Fruit fly (Drosophila melanogaster) ovary, adult (tissue): ENCODE measurements around the gene Drsl5.

Experiments
- CG17801 ChIP-seq: fragments of 200-800 bp; optimal IDR thresholded peaks from 2 replicates; lab custom pipeline; 2019; ENCODE audit warnings: missing biosample characterization, mild to moderate bottlenecking, missing genetic modification characterization, moderate library complexity; ENCODE audit not compliant: partially characterized antibody

Drsl5 gene

DNA sequence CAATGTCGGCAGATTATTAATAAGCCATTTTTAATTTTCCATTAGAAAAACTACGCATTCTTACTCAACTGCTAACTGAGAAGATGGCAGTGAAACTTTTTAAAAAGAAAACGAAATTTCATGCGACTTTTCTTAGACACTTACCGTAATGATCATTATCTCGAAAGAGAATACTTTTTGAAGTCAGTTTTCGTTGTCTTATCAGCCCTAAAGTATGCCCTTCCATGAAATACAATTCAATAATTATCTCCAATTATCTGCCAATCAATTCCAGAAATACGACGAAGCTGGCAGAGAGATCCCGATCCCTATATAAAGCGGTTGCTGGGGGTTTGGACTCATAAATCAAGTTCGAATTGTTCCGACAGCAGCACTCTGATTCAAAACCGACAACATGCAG lies at the start of gene Drsl5:
Drsl5 (plus strand) TSS at position 341 of the 400 bp plus-strand sequence.
- no peak for TF ChIP-seq CG17801

DNA sequence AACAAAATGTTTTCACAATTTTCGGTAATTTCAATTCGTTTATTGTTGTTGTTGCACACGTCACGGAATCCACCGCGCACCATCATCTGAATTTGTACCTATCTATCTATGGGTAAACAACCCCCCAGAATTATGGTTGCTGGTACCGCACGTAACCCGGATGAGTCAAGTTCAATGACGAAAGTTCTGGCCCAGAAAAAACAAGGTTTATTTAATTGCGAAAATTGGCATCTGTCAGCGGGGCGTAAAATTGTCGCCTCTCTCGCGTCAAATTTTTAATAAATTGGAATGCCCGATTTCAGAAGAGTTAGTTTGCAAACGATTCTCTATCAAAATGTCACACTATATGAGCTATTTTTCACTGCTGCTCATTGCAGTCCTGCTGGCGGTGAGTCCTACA lies 48.4 kb upstream of the Drsl5 start, which contains the start of gene CG34265:
CG34265 (plus strand) TSS at position 301 of the 400 bp plus-strand sequence.
- no peak for TF ChIP-seq CG17801

DNA sequence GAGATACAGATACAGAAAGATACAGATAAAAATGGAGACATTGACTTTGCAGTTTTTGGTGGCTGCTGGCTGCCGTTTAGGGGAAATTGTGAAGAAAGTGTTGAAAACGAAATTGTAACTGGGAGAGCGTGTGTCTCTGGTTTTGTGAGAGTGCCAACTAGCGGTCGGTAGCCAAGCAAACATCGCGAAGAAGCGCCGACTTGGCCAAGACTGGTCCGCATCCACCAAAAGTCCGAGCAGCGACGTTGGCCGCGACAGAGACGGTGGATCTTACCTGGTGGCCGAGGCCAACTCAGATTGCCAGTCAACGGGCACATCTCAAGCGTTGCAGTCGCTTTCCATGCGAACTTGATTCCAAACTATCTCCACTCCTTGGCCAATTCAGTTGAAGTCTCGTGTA lies 45.8 kb upstream of the Drsl5 start, which contains the start of gene CG14960:
CG14960 (plus strand) TSS at position 301 of the 400 bp plus-strand sequence.
- no peak for TF ChIP-seq CG17801

DNA sequence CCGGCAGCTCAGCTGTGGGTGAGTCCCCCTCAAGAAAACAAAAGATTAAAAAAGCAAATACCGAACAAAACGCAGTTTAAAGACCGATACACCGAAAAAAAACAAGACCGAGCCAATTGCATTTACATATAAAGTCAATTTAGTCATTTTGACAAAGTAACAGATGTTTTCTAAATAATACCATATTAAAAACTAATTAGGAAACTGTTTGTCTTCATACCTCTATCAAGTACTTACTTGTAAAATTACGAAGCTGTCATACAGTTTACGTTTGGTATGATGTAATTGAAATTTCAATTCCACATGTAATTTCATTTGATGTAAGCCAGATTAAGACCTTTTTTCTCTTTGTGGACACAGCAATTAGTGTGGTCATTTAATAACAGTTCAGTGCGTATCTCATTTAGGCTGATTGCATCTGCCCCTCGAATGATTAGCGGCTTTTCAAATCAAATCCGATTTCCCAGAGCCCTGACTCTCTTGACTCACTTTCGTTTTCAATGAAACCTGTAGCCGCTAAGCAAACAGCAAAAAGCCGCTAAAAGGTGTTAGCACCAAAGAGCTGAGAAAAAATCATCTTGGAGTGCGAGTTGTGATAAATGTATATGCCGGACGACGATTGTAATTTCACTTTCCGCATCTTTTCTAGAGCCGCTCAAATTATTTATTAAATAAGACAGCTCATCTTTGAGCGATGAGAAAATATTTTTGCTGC lies 42.0 kb upstream of the Drsl5 start:
- TF ChIP-seq CG17801 = no peak

DNA sequence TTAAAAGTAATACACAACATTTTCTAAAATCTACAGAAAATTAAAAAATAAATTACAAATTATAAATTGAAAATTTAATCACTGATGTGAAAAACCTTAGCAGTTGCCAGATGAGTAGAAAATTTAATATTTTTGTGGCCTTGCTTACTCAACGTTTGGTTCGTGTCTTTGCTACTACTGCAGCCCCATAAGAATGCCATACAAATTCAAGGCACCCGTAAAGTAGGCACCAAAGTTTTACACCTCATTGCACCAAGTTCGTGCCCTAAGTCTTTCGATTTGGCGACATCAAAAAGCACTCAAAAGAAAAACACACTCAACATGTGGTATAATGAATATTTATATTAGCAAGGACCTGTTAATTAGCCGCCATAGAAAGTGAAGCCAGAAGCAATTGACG lies 39.7 kb upstream of the Drsl5 start:
- no peak for TF ChIP-seq CG17801

DNA sequence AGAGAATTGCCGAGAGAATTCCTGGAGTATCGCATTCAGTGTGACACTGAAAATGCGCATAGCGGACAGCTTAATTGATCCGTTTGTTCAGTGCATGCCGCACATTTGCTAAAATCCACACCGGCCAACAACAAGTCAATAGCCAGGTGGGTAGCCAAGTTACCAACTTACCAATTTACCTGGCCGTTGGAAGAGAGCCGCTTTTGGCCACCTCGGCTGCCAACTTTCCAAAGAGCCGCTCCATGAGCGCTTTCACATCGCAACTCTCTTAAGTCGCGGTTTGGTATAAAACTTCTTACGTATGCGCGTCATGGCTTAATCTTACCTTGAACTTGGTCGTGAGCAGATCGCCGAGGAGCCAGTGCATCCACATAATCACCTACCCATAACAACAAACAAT lies 36.7 kb upstream of the Drsl5 start, which contains the start of gene CG12017:
CG12017 (plus strand) TSS at position 310 of the 400 bp plus-strand sequence.
- TF ChIP-seq CG17801 = no peak

DNA sequence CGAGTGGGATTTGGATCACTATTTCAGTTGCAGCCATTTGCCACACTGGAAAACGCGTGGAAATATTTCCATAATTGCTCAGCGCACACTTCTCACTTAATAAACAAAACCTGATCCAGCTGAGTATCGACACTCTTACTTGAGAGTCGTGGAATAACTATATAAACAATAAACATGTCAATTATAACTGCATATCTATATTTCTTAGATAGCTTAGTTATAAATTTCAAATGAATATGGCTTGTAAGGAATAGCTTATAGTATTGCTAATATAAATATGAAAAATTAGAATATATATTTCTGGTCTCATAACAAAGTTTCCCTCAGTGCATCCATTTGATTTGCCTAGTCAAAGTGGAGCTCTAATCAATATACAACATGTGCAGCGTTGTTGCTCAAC lies 33.3 kb upstream of the Drsl5 start:
- TF ChIP-seq CG17801 = no peak

DNA sequence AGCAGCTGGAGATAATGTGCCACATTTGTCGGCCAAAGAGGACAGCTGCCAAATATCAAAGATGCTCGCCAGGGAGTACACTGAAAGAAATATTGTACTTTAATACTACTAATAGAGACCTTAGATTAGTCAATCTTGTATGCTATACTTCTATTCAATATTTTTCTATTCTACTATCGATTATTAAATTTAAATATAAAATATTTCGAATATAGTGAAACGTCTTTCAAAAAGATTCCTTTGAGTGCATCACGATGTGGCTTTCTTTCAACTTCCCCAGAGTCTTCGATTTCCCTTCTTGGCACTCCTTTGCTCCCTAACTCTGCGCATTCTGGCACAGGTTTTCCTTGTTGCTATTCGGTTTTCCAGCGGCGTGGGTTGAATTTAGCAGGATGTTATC lies 31.7 kb upstream of the Drsl5 start:
- no peak for TF ChIP-seq CG17801

DNA sequence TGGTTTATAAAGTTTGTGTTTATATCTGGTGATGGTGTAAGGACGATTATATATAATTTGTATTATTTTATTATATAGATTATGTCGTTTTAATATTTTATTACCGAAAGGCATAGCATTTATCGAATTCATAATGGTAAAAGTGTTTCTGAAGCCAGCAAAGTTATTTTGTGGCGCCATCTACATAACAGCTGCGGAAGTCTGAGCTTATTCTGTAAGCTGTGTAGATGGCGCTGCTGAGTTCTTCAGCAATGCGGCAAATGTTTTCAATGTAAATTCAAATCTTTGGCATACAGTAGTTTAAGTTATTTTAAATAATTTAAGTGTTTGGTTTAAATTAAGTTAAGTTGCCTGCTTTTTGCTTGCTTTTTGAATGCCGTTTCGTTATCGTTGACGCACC lies 28.2 kb upstream of the Drsl5 start:
- TF ChIP-seq CG17801 = no peak

DNA sequence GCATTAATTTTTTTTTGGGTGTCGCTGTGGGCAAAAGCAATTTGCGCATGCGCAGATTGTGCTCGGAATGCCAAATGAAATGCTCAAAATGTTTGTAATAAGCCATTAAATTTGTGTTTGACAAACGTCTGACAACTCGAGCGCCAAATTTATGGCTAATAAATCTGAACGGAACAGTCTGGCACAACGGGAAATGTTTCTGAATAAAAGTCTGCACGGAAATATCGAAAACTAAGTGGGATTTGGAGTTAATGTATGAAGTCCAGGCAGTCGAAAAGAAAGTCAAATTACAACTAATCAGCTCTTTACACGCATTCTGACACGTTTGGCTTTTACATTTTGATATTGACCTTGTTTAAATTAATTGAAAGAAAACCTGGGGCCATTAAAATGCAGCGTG lies 25.4 kb upstream of the Drsl5 start, which contains the start of gene CG12009:
CG12009 (plus strand) TSS at position 301 of the 400 bp plus-strand sequence.
- no peak for TF ChIP-seq CG17801

DNA sequence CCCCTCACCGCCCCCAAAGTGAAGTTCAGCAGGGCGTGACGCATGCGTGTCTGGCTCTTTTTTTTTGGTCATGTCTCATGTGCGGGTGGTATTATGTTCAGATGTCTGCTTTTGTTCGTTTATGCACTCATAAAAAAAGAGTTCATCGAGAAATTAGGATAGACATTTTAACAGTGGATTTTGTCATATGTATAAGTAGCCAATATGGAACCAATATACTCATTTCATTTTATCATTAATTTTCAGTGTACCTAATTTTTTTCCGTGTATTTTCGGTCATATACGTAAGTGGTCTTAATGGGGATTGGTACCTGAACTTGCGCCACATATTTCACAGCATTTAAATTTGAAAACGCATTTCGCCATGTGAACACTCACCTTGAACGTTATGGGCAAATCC lies 16.2 kb upstream of the Drsl5 start:
- no peak for TF ChIP-seq CG17801

DNA sequence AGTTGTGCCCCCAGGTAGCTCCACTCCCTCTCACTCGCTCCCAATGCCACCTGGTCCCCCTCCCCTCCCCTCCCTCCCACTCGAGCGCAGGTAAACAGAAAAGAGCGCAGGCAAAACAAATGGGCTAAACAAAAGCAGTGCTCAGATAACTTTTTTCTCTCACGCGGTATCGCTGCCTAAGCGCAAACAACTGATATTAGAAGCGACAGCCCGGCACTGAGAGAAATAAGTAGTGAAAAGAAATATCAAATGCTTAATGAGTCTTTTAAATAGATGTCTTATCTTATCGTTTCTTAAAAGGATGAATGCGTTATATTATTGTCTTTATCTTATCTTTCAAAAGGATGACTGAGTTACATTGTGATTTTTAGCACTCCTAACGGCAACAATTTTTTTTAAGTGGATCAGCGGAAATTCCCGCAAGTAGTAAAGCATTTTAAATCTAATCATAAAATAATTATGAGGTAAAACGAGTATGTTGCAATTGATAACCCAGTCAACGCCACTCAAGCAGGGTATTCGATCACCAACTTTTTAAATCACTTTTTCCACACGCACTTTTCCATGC lies 15.3 kb upstream of the Drsl5 start:
- peak; percentile 9 for TF ChIP-seq CG17801

DNA sequence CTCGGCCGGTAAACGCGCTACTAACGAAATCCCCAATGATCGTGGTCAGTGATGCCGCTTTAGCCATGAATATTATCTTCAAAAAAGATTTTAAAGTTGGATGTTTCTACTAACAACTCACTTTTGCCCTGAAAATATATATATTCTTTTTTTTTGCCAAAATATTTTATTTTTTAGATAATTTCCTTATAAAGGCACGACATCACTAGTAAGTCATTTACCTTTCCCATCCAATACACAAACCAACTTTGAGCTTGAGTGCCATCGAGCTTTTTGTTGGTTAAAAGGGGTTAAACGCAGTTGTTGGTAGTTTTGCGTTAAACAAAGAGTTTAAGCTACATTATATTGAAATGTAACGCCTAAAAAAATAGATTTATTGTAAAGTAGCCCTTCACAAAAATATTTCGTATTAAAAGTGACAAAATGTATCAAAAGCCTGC lies 13.5 kb upstream of the Drsl5 start, which contains the start of gene CG14968:
CG14968 (minus strand) TSS at position 26 of the 440 bp plus-strand sequence.
- TF ChIP-seq CG17801 = peak; percentile 72

DNA sequence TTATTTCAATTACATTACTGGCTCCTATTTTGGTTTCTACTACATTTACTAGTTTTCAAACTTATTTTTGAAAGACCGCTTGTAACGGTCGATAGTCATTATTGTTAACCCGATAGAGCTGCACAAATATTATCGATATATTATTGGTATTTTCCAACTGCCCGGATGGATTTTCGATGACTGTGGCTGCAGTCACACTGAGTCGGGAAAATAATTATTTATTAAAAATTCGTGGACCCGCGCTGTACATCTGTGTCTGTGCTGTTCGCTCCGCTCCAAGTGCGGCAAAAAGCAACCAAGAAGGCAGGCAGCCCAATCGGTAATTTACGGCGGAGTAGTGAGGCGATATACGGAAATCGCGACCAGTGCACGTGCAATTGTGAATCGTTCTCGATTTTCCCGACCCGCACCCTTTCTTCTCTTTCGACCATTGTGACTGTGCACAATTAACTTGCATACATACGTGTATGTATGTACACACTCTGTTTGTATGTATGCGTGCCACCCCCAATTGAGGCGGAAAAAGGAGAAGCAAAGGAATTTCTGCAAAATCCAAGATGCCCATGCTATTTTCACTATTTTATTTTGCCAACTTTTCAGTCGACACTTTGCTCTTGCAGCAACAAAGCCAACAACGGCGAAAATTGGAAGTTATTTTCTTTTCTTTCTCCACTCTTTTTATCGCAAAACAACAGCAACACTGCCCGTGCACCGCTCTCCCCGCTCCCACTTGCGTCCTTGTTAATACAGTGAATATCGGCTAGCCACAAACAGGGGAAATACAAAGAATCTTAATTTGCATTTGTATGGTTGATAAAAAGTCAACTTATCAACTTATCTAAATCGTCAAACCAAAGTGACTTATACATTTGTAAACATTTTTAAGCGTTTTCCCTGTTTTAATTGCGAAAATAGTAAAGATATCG lies 12.8 kb upstream of the Drsl5 start, which contains the start of gene ZnT63C:
ZnT63C (plus strand) TSS at position 175 of the 926 bp plus-strand sequence.
- peak; percentile 18 for TF ChIP-seq CG17801

DNA sequence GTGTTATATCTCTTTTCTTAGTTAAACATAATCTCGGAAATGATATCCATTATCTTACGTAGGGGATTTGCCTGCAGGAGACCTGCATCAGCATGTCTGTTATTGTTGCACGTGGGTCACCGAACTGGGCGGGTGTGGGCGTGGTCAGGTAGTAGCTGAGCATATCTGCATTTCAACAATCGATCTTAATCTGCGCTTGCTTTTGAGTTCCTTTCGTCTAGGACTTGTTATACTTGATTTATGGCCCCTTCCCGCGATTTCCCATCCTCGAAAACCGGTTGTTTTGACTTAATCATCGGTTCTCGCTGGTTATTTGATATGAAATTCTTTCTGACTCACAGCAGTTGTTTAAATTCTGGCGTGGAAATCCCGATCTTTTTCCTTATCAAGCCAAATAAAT lies 11.8 kb upstream of the Drsl5 start:
- TF ChIP-seq CG17801 = no peak

DNA sequence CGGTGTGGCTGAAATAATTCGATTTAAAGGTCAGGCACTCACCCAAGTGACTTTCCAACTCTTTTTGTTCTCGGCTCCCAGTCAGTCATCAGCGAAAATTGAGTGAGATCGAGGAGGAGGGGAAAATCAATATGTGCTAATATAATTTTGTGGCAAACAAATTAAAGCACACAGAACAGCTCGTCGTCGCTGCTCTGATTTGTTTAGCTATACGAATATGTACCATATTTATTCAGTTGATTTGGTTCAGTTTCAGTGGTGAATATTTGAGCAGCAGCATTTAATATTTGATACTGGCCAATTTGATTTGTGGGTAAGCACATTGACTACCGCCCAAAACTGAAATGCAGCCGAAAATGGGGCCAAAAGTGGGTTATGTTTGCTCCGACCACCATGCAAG lies 11.2 kb upstream of the Drsl5 start:
- TF ChIP-seq CG17801 = no peak

DNA sequence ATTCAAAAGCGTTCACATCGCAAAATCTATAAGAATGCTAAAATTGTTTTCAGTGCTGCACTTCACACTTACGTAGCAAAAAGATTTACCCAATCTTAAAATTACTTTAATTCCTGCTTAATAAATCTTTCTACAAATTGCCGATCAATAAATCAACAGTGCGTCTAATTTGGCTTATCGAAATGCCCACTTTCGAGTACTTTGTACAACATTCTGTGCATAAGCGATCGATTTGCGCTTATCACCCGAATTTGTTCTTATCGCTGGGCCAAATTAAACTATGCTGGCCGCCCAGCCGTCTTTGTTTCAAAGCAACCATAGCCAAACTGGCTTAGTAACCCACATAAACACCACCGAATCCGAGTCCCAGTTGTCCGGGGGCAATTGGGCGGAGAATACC lies 10.1 kb upstream of the Drsl5 start:
- TF ChIP-seq CG17801 = no peak
